Fruit fly (Drosophila melanogaster) S2 (cell line): ENCODE results near the gene Trmt61.

Source experiments
- CG8478 ChIP-seq: fragments of >200 bp; optimal IDR thresholded peaks from 2 replicates; lab custom pipeline; 2018
- CTCF ChIP-seq, 2 experiments: fragments of >200 bp; optimal IDR thresholded peaks; 2 replicates each; lab custom pipeline; 2018

DNA sequence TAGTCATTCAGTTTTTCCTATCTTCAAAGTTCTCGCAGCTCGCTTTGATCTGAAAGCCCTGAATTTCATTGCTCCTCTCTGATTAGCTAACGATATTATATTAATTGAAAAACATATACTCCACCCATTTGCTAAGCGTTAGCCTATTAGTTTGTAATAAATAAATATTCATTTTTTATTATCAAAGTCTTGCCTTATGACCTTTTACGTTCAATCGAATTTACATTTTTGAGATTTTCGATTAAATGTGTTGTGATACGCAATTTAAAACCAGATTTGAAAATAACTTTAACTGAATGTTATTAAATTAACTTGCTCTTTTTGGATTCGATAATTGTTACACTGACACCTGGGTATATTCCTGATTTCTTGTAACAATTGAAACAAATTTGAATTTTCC lies 3.6 kb downstream of the Trmt61 start, which contains the start of gene CG14551:
- TF ChIP-seq CG8478 (lab: Kevin White, UChicago) (no peak), CTCF (optimal IDR thresholded peaks at IDR 0.05; lab: Kevin White, UChicago) (no peak)
